Fruit fly (Drosophila melanogaster) whole organism, embryonic: ENCODE measurements around the gene Prosalpha6.

Source experiments
- Atf-2 ChIP-seq: fragments of 200-800 bp; sonication (Bioruptor generic); optimal IDR thresholded peaks from 2 replicates; lab custom pipeline; 2016; ENCODE audit warnings: missing biosample characterization, missing genetic modification characterization
- Atf6 ChIP-seq: fragments of 200-800 bp; sonication (Bioruptor generic); IDR thresholded peaks from 2 replicates; pipeline ENCODE4 v1.3.6; 2022; ENCODE audit warnings: missing biosample characterization, missing genetic modification characterization
- Bgb ChIP-seq: fragments of 200-800 bp; sonication (Bioruptor generic); IDR thresholded peaks from 2 replicates; pipeline ENCODE4 v1.3.6; 2022; ENCODE audit warnings: missing biosample characterization, missing genetic modification characterization; ENCODE audit not compliant: partially characterized antibody
- CG11085 ChIP-seq: fragments of 200-800 bp; sonication (Bioruptor generic); IDR thresholded peaks from 2 replicates; pipeline ENCODE4 v1.3.6; 2022; ENCODE audit warnings: missing biosample characterization, missing genetic modification characterization
- CG12104 ChIP-seq: fragments of 200-800 bp; sonication (Bioruptor generic); optimal IDR thresholded peaks from 3 replicates; lab custom pipeline; 2016; ENCODE audit warnings: missing biosample characterization, missing genetic modification characterization
- CG13775 ChIP-seq: fragments of 200-800 bp; sonication (Bioruptor generic); optimal IDR thresholded peaks from 3 replicates; lab custom pipeline; 2017; ENCODE audit warnings: missing biosample characterization, mild to moderate bottlenecking, missing genetic modification characterization
- CG15514 ChIP-seq: fragments of 200-800 bp; sonication (Bioruptor generic); optimal IDR thresholded peaks from 3 replicates; lab custom pipeline; 2017; ENCODE audit warnings: missing biosample characterization, missing genetic modification characterization, mild to moderate bottlenecking, moderate library complexity, missing genetic modification reagents
- CG1602 ChIP-seq: fragments of 200-800 bp; sonication (Bioruptor generic); optimal IDR thresholded peaks from 3 replicates; lab custom pipeline; 2016; ENCODE audit warnings: missing biosample characterization, missing genetic modification characterization
- CG16813 ChIP-seq: fragments of 200-800 bp; sonication (Bioruptor generic); IDR thresholded peaks from 3 replicates; pipeline ENCODE4 v1.3.6; 2022; ENCODE audit warnings: missing biosample characterization, missing genetic modification characterization; ENCODE audit not compliant: partially characterized antibody
- CG17829 ChIP-seq: fragments of 200-800 bp; optimal IDR thresholded peaks from 2 replicates; lab custom pipeline; 2019; ENCODE audit warnings: missing biosample characterization, mild to moderate bottlenecking, missing genetic modification characterization, moderate library complexity
- CG18599 ChIP-seq: fragments of 200-800 bp; sonication (Bioruptor generic); optimal IDR thresholded peaks from 3 replicates; lab custom pipeline; 2017; ENCODE audit warnings: missing biosample characterization, missing genetic modification characterization, mild to moderate bottlenecking, moderate library complexity, missing genetic modification reagents
- CG2120 ChIP-seq: fragments of 200-800 bp; sonication (Bioruptor generic); optimal IDR thresholded peaks from 3 replicates; lab custom pipeline; 2016; ENCODE audit warnings: missing biosample characterization, missing genetic modification characterization
- CG2202 ChIP-seq: fragments of 200-800 bp; sonication (Bioruptor generic); optimal IDR thresholded peaks from 2 replicates; lab custom pipeline; 2018; ENCODE audit warnings: missing biosample characterization, mild to moderate bottlenecking, missing genetic modification characterization
- CG3065 ChIP-seq: fragments of 200-800 bp; sonication (Bioruptor generic); optimal IDR thresholded peaks from 2 replicates; lab custom pipeline; 2016; ENCODE audit warnings: missing biosample characterization, missing genetic modification characterization
- CG4282 ChIP-seq: fragments of 200-800 bp; sonication (Bioruptor generic); optimal IDR thresholded peaks from 2 replicates; lab custom pipeline; 2016; ENCODE audit warnings: missing biosample characterization, missing genetic modification characterization
- CG7745 ChIP-seq: fragments of 200-800 bp; sonication (Bioruptor generic); optimal IDR thresholded peaks from 2 replicates; lab custom pipeline; 2018; ENCODE audit warnings: missing biosample characterization, mild to moderate bottlenecking, missing genetic modification characterization, moderate library complexity
- CG9876 ChIP-seq: fragments of 200-800 bp; sonication (Bioruptor generic); optimal IDR thresholded peaks from 2 replicates; lab custom pipeline; 2016; ENCODE audit warnings: missing biosample characterization, missing genetic modification characterization
- CrebB ChIP-seq: fragments of 200-800 bp; sonication (Bioruptor generic); optimal IDR thresholded peaks from 3 replicates; lab custom pipeline; 2018; ENCODE audit warnings: missing biosample characterization, mild to moderate bottlenecking, missing genetic modification characterization
- D19A ChIP-seq: fragments of 200-800 bp; optimal IDR thresholded peaks from 3 replicates; lab custom pipeline; 2019; ENCODE audit warnings: missing biosample characterization, mild to moderate bottlenecking, missing genetic modification characterization, moderate library complexity
- Deaf1 ChIP-seq: fragments of 200-800 bp; optimal IDR thresholded peaks from 3 replicates; lab custom pipeline; 2019; ENCODE audit warnings: missing biosample characterization, mild to moderate bottlenecking, missing genetic modification characterization, moderate library complexity
- Doc2 ChIP-seq: fragments of 200-800 bp; sonication (Bioruptor generic); IDR thresholded peaks from 2 replicates; pipeline ENCODE4 v1.3.6; 2022; ENCODE audit warnings: missing biosample characterization, missing genetic modification characterization
- Doc3 ChIP-seq: fragments of 200-800 bp; sonication (Bioruptor generic); IDR thresholded peaks from 3 replicates; pipeline ENCODE4 v1.3.6; 2022; ENCODE audit warnings: missing biosample characterization, missing genetic modification characterization; ENCODE audit not compliant: partially characterized antibody
- Gsc ChIP-seq: fragments of 200-800 bp; sonication (Bioruptor generic); IDR thresholded peaks from 2 replicates; pipeline ENCODE4 v1.3.6; 2022; ENCODE audit warnings: missing biosample characterization, missing genetic modification characterization
- H15 ChIP-seq: fragments of 200-800 bp; sonication (Bioruptor generic); IDR thresholded peaks from 3 replicates; pipeline ENCODE4 v1.3.6; 2022; ENCODE audit warnings: missing biosample characterization, missing genetic modification characterization
- HLH3B ChIP-seq: fragments of 200-800 bp; sonication (Bioruptor generic); IDR thresholded peaks from 2 replicates; pipeline ENCODE4 v1.3.6; 2022; ENCODE audit warnings: missing biosample characterization, missing genetic modification characterization
- HmgZ ChIP-seq: fragments of 200-800 bp; sonication (Bioruptor generic); optimal IDR thresholded peaks from 2 replicates; lab custom pipeline; 2018; ENCODE audit warnings: missing biosample characterization, mild to moderate bottlenecking, missing genetic modification characterization
- Lhr ChIP-seq: fragments of 200-800 bp; sonication (Bioruptor generic); optimal IDR thresholded peaks from 3 replicates; lab custom pipeline; 2017; ENCODE audit warnings: mild to moderate bottlenecking, missing biosample characterization, missing genetic modification reagents, missing genetic modification characterization
- Nf-YB ChIP-seq: fragments of 200-800 bp; sonication (Bioruptor generic); optimal IDR thresholded peaks from 3 replicates; lab custom pipeline; 2019; ENCODE audit warnings: missing biosample characterization, mild to moderate bottlenecking, missing genetic modification characterization, moderate library complexity
- NfI ChIP-seq: fragments of 200-800 bp; sonication (Bioruptor generic); optimal IDR thresholded peaks from 3 replicates; lab custom pipeline; 2018; ENCODE audit warnings: missing biosample characterization, mild to moderate bottlenecking, missing genetic modification characterization, moderate library complexity
- Oaz ChIP-seq: fragments of 200-800 bp; sonication (Bioruptor generic); IDR thresholded peaks from 2 replicates; pipeline ENCODE4 v1.3.6; 2022; ENCODE audit warnings: missing biosample characterization, missing genetic modification characterization
- Rfx ChIP-seq: fragments of 200-800 bp; sonication (Bioruptor generic); IDR thresholded peaks from 2 replicates; pipeline ENCODE4 v1.3.6; 2022; ENCODE audit warnings: missing biosample characterization, missing genetic modification characterization
- Side ChIP-seq: fragments of 200-800 bp; sonication (Bioruptor generic); optimal IDR thresholded peaks from 2 replicates; lab custom pipeline; 2016; ENCODE audit warnings: missing biosample characterization, missing genetic modification characterization
- Ssrp ChIP-seq: fragments of 200-800 bp; sonication (Bioruptor generic); optimal IDR thresholded peaks from 2 replicates; lab custom pipeline; 2018; ENCODE audit warnings: missing biosample characterization, mild to moderate bottlenecking, missing genetic modification characterization, moderate library complexity
- TFAM ChIP-seq: fragments of 200-800 bp; sonication (Bioruptor generic); optimal IDR thresholded peaks from 2 replicates; lab custom pipeline; 2017; ENCODE audit warnings: missing biosample characterization, missing genetic modification characterization, inconsistent platforms
- aop ChIP-seq: fragments of 200-800 bp; sonication (Bioruptor generic); IDR thresholded peaks from 2 replicates; pipeline ENCODE4 v1.3.6; 2022; ENCODE audit warnings: missing biosample characterization, missing genetic modification characterization
- bcd ChIP-seq: fragments of 200-800 bp; sonication (Bioruptor generic); optimal IDR thresholded peaks from 2 replicates; lab custom pipeline; 2017; ENCODE audit warnings: missing biosample characterization, mild to moderate bottlenecking, missing genetic modification characterization
- da ChIP-seq: fragments of 200-800 bp; sonication (Bioruptor generic); optimal IDR thresholded peaks from 2 replicates; lab custom pipeline; 2016; ENCODE audit warnings: missing biosample characterization, missing genetic modification characterization
- ewg ChIP-seq: fragments of 200-800 bp; sonication (Bioruptor generic); optimal IDR thresholded peaks from 3 replicates; lab custom pipeline; 2017; ENCODE audit warnings: mild to moderate bottlenecking, missing biosample characterization, missing genetic modification reagents, missing genetic modification characterization
- fru ChIP-seq: fragments of >200 bp; optimal IDR thresholded peaks from 2 replicates; lab custom pipeline; 2017
- kni ChIP-seq: fragments of 200-800 bp; sonication (Bioruptor generic); optimal IDR thresholded peaks from 3 replicates; lab custom pipeline; 2017; ENCODE audit warnings: mild to moderate bottlenecking, missing biosample characterization, missing genetic modification reagents, missing genetic modification characterization
- nmo ChIP-seq: fragments of 200-800 bp; sonication (Bioruptor generic); optimal IDR thresholded peaks from 2 replicates; lab custom pipeline; 2018; ENCODE audit warnings: missing biosample characterization, mild to moderate bottlenecking, missing genetic modification characterization, moderate library complexity
- onecut ChIP-seq: fragments of 200-800 bp; sonication (Bioruptor generic); IDR thresholded peaks from 2 replicates; pipeline ENCODE4 v1.3.6; 2022; ENCODE audit warnings: missing biosample characterization, missing genetic modification characterization
- pum ChIP-seq: fragments of 200-800 bp; sonication (Bioruptor generic); optimal IDR thresholded peaks from 2 replicates; lab custom pipeline; 2016; ENCODE audit warnings: missing biosample characterization, missing genetic modification characterization
- pzg ChIP-seq: fragments of 200-800 bp; sonication (Bioruptor generic); optimal IDR thresholded peaks from 3 replicates; lab custom pipeline; 2018; ENCODE audit warnings: missing biosample characterization, mild to moderate bottlenecking, missing genetic modification characterization, moderate library complexity
- seq ChIP-seq: fragments of 200-800 bp; sonication (Bioruptor generic); IDR thresholded peaks from 2 replicates; pipeline ENCODE4 v1.3.6; 2022; ENCODE audit warnings: missing biosample characterization, missing genetic modification characterization
- slp2 ChIP-seq: fragments of 200-800 bp; sonication (Bioruptor generic); optimal IDR thresholded peaks from 2 replicates; lab custom pipeline; 2016; ENCODE audit warnings: missing biosample characterization, missing genetic modification characterization
- so ChIP-seq: fragments of 200-800 bp; sonication (Bioruptor generic); IDR thresholded peaks from 3 replicates; pipeline ENCODE4 v1.3.6; 2022; ENCODE audit warnings: missing biosample characterization, missing genetic modification characterization
- toy ChIP-seq: fragments of 200-800 bp; sonication (Bioruptor generic); IDR thresholded peaks from 2 replicates; pipeline ENCODE4 v1.3.6; 2022; ENCODE audit warnings: missing biosample characterization, missing genetic modification characterization
- tup ChIP-seq: fragments of 200-800 bp; sonication (Bioruptor generic); optimal IDR thresholded peaks from 2 replicates; lab custom pipeline; 2016; ENCODE audit warnings: missing biosample characterization, mild to moderate bottlenecking, missing genetic modification characterization, moderate library complexity
- tx ChIP-seq: fragments of 200-800 bp; sonication (Bioruptor generic); optimal IDR thresholded peaks from 2 replicates; lab custom pipeline; 2016; ENCODE audit warnings: missing biosample characterization, missing genetic modification characterization
- usp ChIP-seq: fragments of >200 bp; optimal IDR thresholded peaks from 2 replicates; lab custom pipeline; 2017; ENCODE audit warnings: missing biosample characterization, missing genetic modification characterization

Gene Prosalpha6

dm6 chr2L:10226724-10227407 lies 5.7 kb downstream of the Prosalpha6 start, which contains the start of gene CG5708 (continued):
- TF ChIP-seq kni (GFP tag; lab: Kevin White, UChicago) (no peak), Oaz (GFP tag; lab: Robert Waterston, UW) (no peak), CG13775 (GFP tag; lab: Kevin White, UChicago) (peak; percentile 17), Atf6 (0 out of 2 replicates have a peak, but pooled peaks have one; percentile 17), usp (GFP tag; lab: Kevin White, UChicago) (no peak), Doc3 (GFP tag; lab: Robert Waterston, UW) (no peak), CrebB (tag; lab: Kevin White, UChicago) (no peak), CG17829 (tag; lab: Kevin White, UChicago) (peak; percentile 35), CG9876 (GFP tag; lab: Kevin White, UChicago) (no peak), CG12104 (no peak), Gsc (no peak), CG16813 (GFP tag; lab: Robert Waterston, UW) (peak; percentile 58), Doc2 (GFP tag; lab: Robert Waterston, UW) (no peak), CG1602 (GFP tag; lab: Kevin White, UChicago) (no peak), da (GFP tag; lab: Kevin White, UChicago) (no peak), bcd (GFP tag; lab: Kevin White, UChicago) (no peak), CG18599 (GFP tag; lab: Kevin White, UChicago) (no peak), D19A (no peak), nmo (GFP tag; lab: Kevin White, UChicago) (peak; percentile 66), CG7745 (tag; lab: Kevin White, UChicago) (no peak), onecut (GFP tag; lab: Robert Waterston, UW) (no peak; the same call in 1 of the 2 replicates), H15 (GFP tag; lab: Robert Waterston, UW) (no peak), Bgb (GFP tag; lab: Robert Waterston, UW) (peak; percentile 52; the same call in 1 of the 2 replicates), Atf-2 (GFP tag; lab: Kevin White, UChicago) (no peak), Deaf1 (no peak), NfI (GFP tag; lab: Kevin White, UChicago) (peak; percentile 33), HLH3B (GFP tag; lab: Robert Waterston, UW) (no peak), pzg (GFP tag; lab: Kevin White, UChicago) (peak; percentile 58), CG2202 (tag; lab: Kevin White, UChicago) (no peak), ewg (GFP tag; lab: Kevin White, UChicago) (no peak), fru (lab: Kevin White, UChicago) (no peak), so (no peak), Ssrp (tag; lab: Kevin White, UChicago) (no peak), TFAM (GFP tag; lab: Kevin White, UChicago) (no peak), tx (GFP tag; lab: Kevin White, UChicago) (no peak), Side (GFP tag; lab: Kevin White, UChicago) (no peak), CG4282 (no peak), CG15514 (GFP tag; lab: Kevin White, UChicago) (peak; percentile 30), CG2120 (GFP tag; lab: Kevin White, UChicago) (peak; percentile 37), Lhr (peak; percentile 36), pum (GFP tag; lab: Kevin White, UChicago) (no peak), Rfx (GFP tag; lab: Robert Waterston, UW) (peak; percentile 45; the same call in 1 of the 2 replicates), seq (no peak), Nf-YB (GFP tag; lab: Kevin White, UChicago) (no peak), HmgZ (tag; lab: Kevin White, UChicago) (peak; percentile 42), CG3065 (GFP tag; lab: Kevin White, UChicago) (no peak), toy (GFP tag; lab: Robert Waterston, UW) (no peak), aop (GFP tag; lab: Robert Waterston, UW) (no peak), tup (GFP tag; lab: Kevin White, UChicago) (no peak), CG11085 (no peak), slp2 (no peak)
